Fruit fly (Drosophila melanogaster) whole organism, prepupa: ENCODE results near the gene HDAC4.

Experiments used
- Blimp-1 ChIP-seq: fragments of 200-800 bp; sonication (Bioruptor generic); optimal IDR thresholded peaks from 3 replicates; lab custom pipeline; 2017; ENCODE audit warnings: missing biosample characterization, missing genetic modification characterization, mild to moderate bottlenecking, moderate library complexity, missing genetic modification reagents
- CG10631 ChIP-seq: fragments of 200-800 bp; sonication (Bioruptor generic); optimal IDR thresholded peaks from 2 replicates; lab custom pipeline; 2016; ENCODE audit warnings: missing biosample characterization, missing genetic modification characterization
- CG10669 ChIP-seq: fragments of 200-800 bp; sonication (Bioruptor generic); optimal IDR thresholded peaks from 3 replicates; lab custom pipeline; 2018; ENCODE audit warnings: missing biosample characterization, mild to moderate bottlenecking, missing genetic modification characterization, moderate library complexity
- CG11294 ChIP-seq: fragments of 200-800 bp; sonication (Bioruptor generic); IDR thresholded peaks from 2 replicates; pipeline ENCODE4 v1.3.6; 2022; ENCODE audit warnings: missing biosample characterization, missing genetic modification characterization
- CG11762 ChIP-seq: fragments of 200-800 bp; sonication (Bioruptor generic); optimal IDR thresholded peaks from 3 replicates; lab custom pipeline; 2016; ENCODE audit warnings: missing biosample characterization, missing genetic modification characterization; ENCODE audit not compliant: insufficient read depth
- CG15336 ChIP-seq: fragments of 200-800 bp; sonication (Bioruptor generic); IDR thresholded peaks from 2 replicates; pipeline ENCODE4 v1.3.6; 2022; ENCODE audit warnings: missing biosample characterization, missing genetic modification characterization
- CG1621 ChIP-seq: fragments of 200-800 bp; sonication (Bioruptor generic); optimal IDR thresholded peaks from 3 replicates; lab custom pipeline; 2018; ENCODE audit warnings: missing biosample characterization, mild to moderate bottlenecking, missing genetic modification characterization
- CG16779 ChIP-seq: fragments of 200-800 bp; sonication (Bioruptor generic); optimal IDR thresholded peaks from 3 replicates; lab custom pipeline; 2017; ENCODE audit warnings: missing biosample characterization, mild to moderate bottlenecking, missing genetic modification characterization
- CG31627 ChIP-seq: fragments of 200-800 bp; sonication (Bioruptor generic); optimal IDR thresholded peaks from 3 replicates; lab custom pipeline; 2016; ENCODE audit warnings: missing biosample characterization, missing genetic modification characterization
- CG32006 ChIP-seq: fragments of 200-800 bp; sonication (Bioruptor generic); optimal IDR thresholded peaks from 3 replicates; lab custom pipeline; 2017; ENCODE audit warnings: missing biosample characterization, mild to moderate bottlenecking, missing genetic modification characterization
- CG34406 ChIP-seq: fragments of 200-800 bp; sonication (Bioruptor generic); optimal IDR thresholded peaks from 3 replicates; lab custom pipeline; 2016; ENCODE audit warnings: missing biosample characterization, missing genetic modification characterization
- CG3919 ChIP-seq: fragments of 200-800 bp; sonication (Bioruptor generic); optimal IDR thresholded peaks from 3 replicates; lab custom pipeline; 2016; ENCODE audit warnings: missing biosample characterization, missing genetic modification characterization
- CG6163 ChIP-seq: fragments of 200-800 bp; sonication (Bioruptor generic); IDR thresholded peaks from 3 replicates; pipeline ENCODE4 v1.3.6; 2022; ENCODE audit warnings: missing biosample characterization, missing genetic modification characterization
- CG6276 ChIP-seq: fragments of 200-800 bp; sonication (Bioruptor generic); optimal IDR thresholded peaks from 2 replicates; lab custom pipeline; 2017; ENCODE audit warnings: missing biosample characterization, mild to moderate bottlenecking, missing genetic modification characterization
- CG6792 ChIP-seq: fragments of 200-800 bp; sonication (Bioruptor generic); optimal IDR thresholded peaks from 3 replicates; lab custom pipeline; 2016; ENCODE audit warnings: missing biosample characterization, missing genetic modification characterization
- CG6808 ChIP-seq: fragments of 200-800 bp; sonication (Bioruptor generic); optimal IDR thresholded peaks from 3 replicates; lab custom pipeline; 2017; ENCODE audit warnings: missing biosample characterization, missing genetic modification characterization, mild to moderate bottlenecking, moderate library complexity, missing genetic modification reagents
- CG6854 ChIP-seq: fragments of 200-800 bp; sonication (Bioruptor generic); optimal IDR thresholded peaks from 2 replicates; lab custom pipeline; 2017; ENCODE audit warnings: missing biosample characterization, mild to moderate bottlenecking, missing genetic modification characterization
- CG7368 ChIP-seq: fragments of 200-800 bp; sonication (Bioruptor generic); optimal IDR thresholded peaks from 3 replicates; lab custom pipeline; 2016; ENCODE audit warnings: missing biosample characterization, missing genetic modification characterization
- CG8119 ChIP-seq: fragments of 200-800 bp; sonication (Bioruptor generic); IDR thresholded peaks from 3 replicates; pipeline ENCODE4 v1.3.6; 2022; ENCODE audit warnings: missing biosample characterization, missing genetic modification characterization
- CG8319 ChIP-seq: fragments of 200-800 bp; sonication (Bioruptor generic); optimal IDR thresholded peaks from 3 replicates; lab custom pipeline; 2016; ENCODE audit warnings: missing biosample characterization, missing genetic modification characterization
- CG8632 ChIP-seq: fragments of 200-800 bp; sonication (Bioruptor generic); optimal IDR thresholded peaks from 3 replicates; lab custom pipeline; 2016; ENCODE audit warnings: missing biosample characterization, missing genetic modification characterization
- Eip75B ChIP-seq: fragments of 200-800 bp; sonication (Bioruptor generic); optimal IDR thresholded peaks from 3 replicates; lab custom pipeline; 2016; ENCODE audit warnings: missing biosample characterization, missing genetic modification characterization
- Eip78C ChIP-seq: fragments of 200-800 bp; sonication (Bioruptor generic); peaks from one replicate; lab custom pipeline; 2016; ENCODE audit warnings: missing biosample characterization, missing genetic modification characterization
- Eip93F ChIP-seq: fragments of 200-800 bp; sonication (Bioruptor generic); optimal IDR thresholded peaks from 2 replicates; lab custom pipeline; 2016; ENCODE audit warnings: missing biosample characterization, mild to moderate bottlenecking, missing genetic modification characterization
- Ets96B ChIP-seq: fragments of 200-800 bp; optimal IDR thresholded peaks from 2 replicates; lab custom pipeline; 2019; ENCODE audit warnings: missing biosample characterization, mild to moderate bottlenecking, missing genetic modification characterization, moderate library complexity
- Hr38 ChIP-seq: sonication (Bioruptor generic); optimal IDR thresholded peaks from 2 replicates; lab custom pipeline; 2016; ENCODE audit warnings: missing biosample characterization, missing genetic modification characterization
- Hr39 ChIP-seq: fragments of 200-800 bp; sonication (Bioruptor generic); optimal IDR thresholded peaks from 2 replicates; lab custom pipeline; 2016; ENCODE audit warnings: missing biosample characterization, missing genetic modification characterization
- Lpt ChIP-seq: fragments of 200-800 bp; sonication (Bioruptor generic); optimal IDR thresholded peaks from 3 replicates; lab custom pipeline; 2016; ENCODE audit warnings: missing biosample characterization, missing genetic modification characterization
- Met ChIP-seq: fragments of 200-800 bp; sonication (Bioruptor generic); optimal IDR thresholded peaks from 3 replicates; lab custom pipeline; 2016; ENCODE audit warnings: missing biosample characterization, missing genetic modification characterization
- OdsH ChIP-seq: fragments of 200-800 bp; sonication (Bioruptor generic); optimal IDR thresholded peaks from 3 replicates; lab custom pipeline; 2016; ENCODE audit warnings: missing biosample characterization, missing genetic modification characterization
- Smox ChIP-seq: fragments of 200-800 bp; sonication (Bioruptor generic); optimal IDR thresholded peaks from 3 replicates; lab custom pipeline; 2016; ENCODE audit warnings: missing biosample characterization, missing genetic modification characterization
- Sox14 ChIP-seq: fragments of 200-800 bp; sonication (Bioruptor generic); optimal IDR thresholded peaks from 3 replicates; lab custom pipeline; 2016; ENCODE audit warnings: missing biosample characterization, missing genetic modification characterization
- Sox15 ChIP-seq: fragments of 200-800 bp; sonication (Bioruptor generic); optimal IDR thresholded peaks from 3 replicates; lab custom pipeline; 2016; ENCODE audit warnings: missing biosample characterization, missing genetic modification characterization
- achi ChIP-seq: fragments of 200-800 bp; sonication (Bioruptor generic); optimal IDR thresholded peaks from 3 replicates; lab custom pipeline; 2016; ENCODE audit warnings: missing biosample characterization, missing genetic modification characterization
- acj6 ChIP-seq: fragments of 200-800 bp; sonication (Bioruptor generic); optimal IDR thresholded peaks from 3 replicates; lab custom pipeline; 2016; ENCODE audit warnings: missing biosample characterization, missing genetic modification characterization
- cyc ChIP-seq: fragments of 200-800 bp; sonication (Bioruptor generic); optimal IDR thresholded peaks from 3 replicates; lab custom pipeline; 2016; ENCODE audit warnings: missing biosample characterization, missing genetic modification characterization
- dsx ChIP-seq: fragments of 200-800 bp; optimal IDR thresholded peaks from 3 replicates; lab custom pipeline; 2019; ENCODE audit warnings: missing biosample characterization, mild to moderate bottlenecking, missing genetic modification characterization, moderate library complexity; ENCODE audit not compliant: poor library complexity, severe bottlenecking
- eg ChIP-seq: fragments of 200-800 bp; sonication (Bioruptor generic); IDR thresholded peaks from 3 replicates; pipeline ENCODE4 v1.3.6; 2022; ENCODE audit warnings: missing biosample characterization, missing genetic modification characterization
- esn ChIP-seq: fragments of 200-800 bp; sonication (Bioruptor generic); optimal IDR thresholded peaks from 2 replicates; lab custom pipeline; 2016; ENCODE audit warnings: missing biosample characterization, mild to moderate bottlenecking, missing genetic modification characterization, moderate library complexity
- fd85E ChIP-seq: fragments of 200-800 bp; sonication (Bioruptor generic); optimal IDR thresholded peaks from 3 replicates; lab custom pipeline; 2016; ENCODE audit warnings: missing biosample characterization, missing genetic modification characterization
- fkh ChIP-seq: fragments of 200-800 bp; sonication (Bioruptor generic); optimal IDR thresholded peaks from 3 replicates; lab custom pipeline; 2017; ENCODE audit warnings: missing biosample characterization, mild to moderate bottlenecking, missing genetic modification characterization, moderate library complexity
- lz ChIP-seq: fragments of 200-800 bp; sonication (Bioruptor generic); optimal IDR thresholded peaks from 3 replicates; lab custom pipeline; 2016; ENCODE audit warnings: missing biosample characterization, missing genetic modification characterization
- net ChIP-seq: fragments of 200-800 bp; sonication (Bioruptor generic); optimal IDR thresholded peaks from 3 replicates; lab custom pipeline; 2016; ENCODE audit warnings: missing biosample characterization, missing genetic modification characterization
- salr ChIP-seq, 2 experiments: fragments of 200-800 bp; sonication (Bioruptor generic); optimal IDR thresholded peaks; 3 replicates each; lab custom pipeline; 2016 to 2018; ENCODE audit warnings: missing biosample characterization in 2 of 2, missing genetic modification characterization in 2 of 2, mild to moderate bottlenecking in 1 of 2
- spab ChIP-seq: fragments of 200-800 bp; sonication (Bioruptor generic); optimal IDR thresholded peaks from 2 replicates; lab custom pipeline; 2017; ENCODE audit warnings: missing biosample characterization, mild to moderate bottlenecking, missing genetic modification characterization, missing genetic modification reagents
- svp ChIP-seq: fragments of 200-800 bp; sonication (Bioruptor generic); peaks from one replicate; lab custom pipeline; 2016; ENCODE audit warnings: missing biosample characterization, missing genetic modification characterization
- topi ChIP-seq: fragments of 200-800 bp; sonication (Bioruptor generic); optimal IDR thresholded peaks from 3 replicates; lab custom pipeline; 2016; ENCODE audit warnings: missing biosample characterization, missing genetic modification characterization
- vri ChIP-seq: fragments of 200-800 bp; sonication (Bioruptor generic); optimal IDR thresholded peaks from 3 replicates; lab custom pipeline; 2016; ENCODE audit warnings: missing biosample characterization, mild to moderate bottlenecking, missing genetic modification characterization

The HDAC4 gene

dm6 chrX:13325310-13325709, 39.9 kb upstream of the HDAC4 start (continued):
- TF ChIP-seq Eip75B (GFP tag; lab: Kevin White, UChicago): no peak
- no peak for TF ChIP-seq net
- peak; percentile 40 for TF ChIP-seq esn (GFP tag; lab: Kevin White, UChicago)
- TF ChIP-seq eg (GFP tag; lab: Robert Waterston, UW): peak; percentile 41; the same call in 1 of the 3 replicates
- no peak for TF ChIP-seq CG11294 (GFP tag; lab: Robert Waterston, UW)
- peak; percentile 16 for TF ChIP-seq vri
- no peak for TF ChIP-seq CG8632
- no peak for TF ChIP-seq CG6854
- peak; percentile 2 for TF ChIP-seq Sox15 (GFP tag; lab: Kevin White, UChicago)
- TF ChIP-seq CG10669 (GFP tag; lab: Kevin White, UChicago): no peak
- TF ChIP-seq Eip93F: no peak
- TF ChIP-seq CG7368: no peak
- no peak for TF ChIP-seq achi
- TF ChIP-seq CG6276 (GFP tag; lab: Kevin White, UChicago): peak; percentile 47
- TF ChIP-seq Hr38 (GFP tag; lab: Kevin White, UChicago): no peak
- peak; percentile 29 for TF ChIP-seq cyc (GFP tag; lab: Kevin White, UChicago)
- no peak for TF ChIP-seq CG8319
- peak; percentile 43 for TF ChIP-seq CG32006 (GFP tag; lab: Kevin White, UChicago)
- no peak for TF ChIP-seq Lpt (GFP tag; lab: Kevin White, UChicago)
- no peak for TF ChIP-seq Ets96B

DNA sequence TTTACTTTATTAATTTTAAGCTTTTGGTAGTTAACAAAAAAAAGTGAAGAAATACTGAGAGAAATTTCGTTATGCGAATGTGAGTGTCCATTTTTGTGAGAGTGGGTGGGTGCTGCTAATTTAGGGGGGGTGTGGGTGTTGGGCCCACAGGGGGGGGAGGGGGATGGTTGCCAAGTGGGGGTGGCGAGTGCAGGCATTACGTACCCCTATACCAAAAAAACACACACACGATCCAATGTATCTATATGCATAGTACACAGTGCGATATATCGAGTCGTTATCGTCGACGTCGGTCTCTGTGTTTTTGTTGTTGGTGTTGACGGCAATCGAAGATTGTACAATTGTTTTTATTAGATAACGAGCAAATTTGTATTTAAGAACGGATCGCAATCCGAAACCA, 38.1 kb upstream of the HDAC4 start:
- TF ChIP-seq Eip78C (GFP tag; lab: Kevin White, UChicago) (no peak), OdsH (GFP tag; lab: Kevin White, UChicago) (no peak), CG6808 (no peak), CG10631 (GFP tag; lab: Kevin White, UChicago) (no peak), fkh (GFP tag; lab: Kevin White, UChicago) (peak; percentile 77)
- TF ChIP-seq, all 60 proteins: peak for 1

DNA sequence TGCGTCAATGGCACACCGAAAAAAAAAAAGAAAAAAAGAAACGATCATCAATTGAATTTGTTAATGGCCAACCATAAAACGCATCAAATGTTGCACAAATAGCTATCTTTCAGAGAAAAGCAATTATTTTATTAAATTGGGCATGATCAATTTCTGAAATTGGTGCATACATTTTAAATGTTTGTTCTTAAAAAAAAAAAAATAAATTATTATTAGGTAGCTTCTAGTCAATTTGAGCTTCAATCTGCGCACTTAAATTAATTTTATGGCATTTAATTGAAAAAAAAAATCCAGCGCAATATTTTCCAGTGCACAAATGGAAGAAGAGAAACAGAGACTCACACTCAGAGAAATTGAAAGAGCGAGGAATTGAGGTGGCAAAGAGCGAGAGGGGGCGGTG, 37.7 kb upstream of the HDAC4 start:
- TF ChIP-seq Hr39 (peak; percentile 81), svp (peak; percentile 81), achi (peak; percentile 60), cyc (GFP tag; lab: Kevin White, UChicago) (peak; percentile 76), Sox15 (GFP tag; lab: Kevin White, UChicago) (peak; percentile 54), CG8319 (peak; percentile 44), Met (peak; percentile 79), CG34406 (peak; percentile 72), fkh (GFP tag; lab: Kevin White, UChicago) (no peak), CG3919 (GFP tag; lab: Kevin White, UChicago) (peak; percentile 44), lz (GFP tag; lab: Kevin White, UChicago) (peak; percentile 78), Blimp-1 (GFP tag; lab: Kevin White, UChicago) (no peak), spab (GFP tag; lab: Kevin White, UChicago) (no peak), vri (peak; percentile 66), CG15336 (GFP tag; lab: Robert Waterston, UW) (peak; percentile 67), salr (GFP tag; optimal IDR thresholded peaks at IDR 0.05; lab: Kevin White, UChicago) (peak in 1 of 2 experiments; percentile 48), CG6854 (no peak), acj6 (GFP tag; lab: Kevin White, UChicago) (peak; percentile 42), CG16779 (tag; lab: Kevin White, UChicago) (no peak), topi (peak; percentile 83), CG6163 (GFP tag; lab: Robert Waterston, UW) (peak; percentile 57; the same call in 1 of the 3 replicates), CG8119 (GFP tag; lab: Robert Waterston, UW) (peak; percentile 60; the same call in 2 of the 3 replicates), Sox14 (GFP tag; lab: Kevin White, UChicago) (peak; percentile 64), CG6792 (peak; percentile 66), eg (GFP tag; lab: Robert Waterston, UW) (peak; percentile 54), Ets96B (no peak), CG1621 (no peak), fd85E (GFP tag; lab: Kevin White, UChicago) (no peak), CG10669 (GFP tag; lab: Kevin White, UChicago) (peak; percentile 6), dsx (GFP tag; lab: Kevin White, UChicago) (no peak), CG32006 (GFP tag; lab: Kevin White, UChicago) (peak; percentile 69), Smox (GFP tag; lab: Kevin White, UChicago) (peak; percentile 81), CG6276 (GFP tag; lab: Kevin White, UChicago) (peak; percentile 2), CG31627 (GFP tag; lab: Kevin White, UChicago) (peak; percentile 81), esn (GFP tag; lab: Kevin White, UChicago) (peak; percentile 85), CG11762 (peak; percentile 4)
